Worm (Caenorhabditis elegans) whole organism, midembryonic: Measurements from ENCODE around the gene srxa-7.

Experiments
- cog-1 ChIP-seq: sonication (generic microtip); optimal IDR thresholded peaks from 2 replicates; lab custom pipeline; 2016; ENCODE audit warnings: missing genetic modification characterization, missing compliant biosample characterization
- flt-1 ChIP-seq: fragments of 200-800 bp; sonication (Bioruptor generic); IDR thresholded peaks from 2 replicates; pipeline ENCODE4 v1.3.6; 2022; ENCODE audit warnings: missing genetic modification characterization, missing compliant biosample characterization
- med-1 ChIP-seq: sonication (generic microtip); optimal IDR thresholded peaks from 2 replicates; lab custom pipeline; 2017; ENCODE audit warnings: missing genetic modification characterization, mild to moderate bottlenecking, missing compliant biosample characterization, antibody characterized with exemption, missing genetic modification reagents; ENCODE audit not compliant: insufficient read depth
- tab-1 ChIP-seq: fragments of 200-800 bp; sonication (Bioruptor generic); IDR thresholded peaks from 2 replicates; pipeline ENCODE4 v1.3.6; 2022; ENCODE audit warnings: missing genetic modification characterization, missing compliant biosample characterization
- ztf-23 ChIP-seq: fragments of 200-800 bp; sonication (Bioruptor generic); IDR thresholded peaks from 2 replicates; pipeline ENCODE4 v1.3.6; 2022; ENCODE audit warnings: missing genetic modification reagents, missing genetic modification characterization, missing compliant biosample characterization

DNA sequence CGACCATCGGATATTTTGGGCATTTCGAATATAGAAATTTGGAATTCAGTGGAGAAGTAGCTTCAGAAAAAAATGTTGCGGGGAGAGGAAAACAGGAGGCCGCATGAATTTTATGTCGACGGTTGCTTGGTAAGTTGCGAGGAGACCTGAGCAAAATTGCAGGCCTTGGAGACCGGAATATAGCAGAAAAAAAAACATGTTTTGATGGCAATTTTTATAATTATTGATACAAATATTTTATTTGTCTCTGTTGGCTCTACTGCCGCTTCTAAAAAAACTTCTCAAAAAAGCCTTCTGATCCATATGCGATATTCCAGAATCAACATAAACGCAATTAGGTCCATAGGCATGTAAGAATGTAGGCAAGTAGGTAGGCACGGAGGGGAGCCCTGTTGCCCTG lies 32.0 kb upstream of the srxa-7 start, which contains the start of gene pacl-1:
- TF ChIP-seq flt-1 (GFP tag; lab: Robert Waterston, UW) (no peak), med-1 (GFP tag; lab: Kevin White, UChicago) (no peak), tab-1 (GFP tag; lab: Robert Waterston, UW) (no peak), ztf-23 (GFP tag; lab: Robert Waterston, UW) (no peak), cog-1 (tag; lab: Kevin White, UChicago) (no peak)
